Worm (Caenorhabditis elegans) whole organism, L1 larva: ENCODE data around the gene F49E12.12.

Experiments used
- C16A3.4 ChIP-seq: fragments of 150-350 bp; optimal IDR thresholded peaks from 2 replicates; lab custom pipeline; 2014; ENCODE audit warnings: missing biosample characterization, missing genetic modification characterization
- C34B4.2 ChIP-seq: sonication (generic microtip); optimal IDR thresholded peaks from 2 replicates; lab custom pipeline; 2017; ENCODE audit warnings: mild to moderate bottlenecking, missing genetic modification characterization, missing compliant biosample characterization
- Y116A8C.19 ChIP-seq: sonication (generic microtip); optimal IDR thresholded peaks from 2 replicates; lab custom pipeline; 2016; ENCODE audit warnings: missing compliant biosample characterization, missing genetic modification characterization, borderline replicate concordance
- aly-2 ChIP-seq: fragments of 150-350 bp; optimal IDR thresholded peaks from 2 replicates; lab custom pipeline; 2014; ENCODE audit warnings: missing biosample characterization, missing genetic modification characterization
- blmp-1 ChIP-seq: fragments of 150-350 bp; optimal IDR thresholded peaks from 2 replicates; lab custom pipeline; 2014; ENCODE audit warnings: missing biosample characterization, missing genetic modification characterization
- ceh-8 ChIP-seq: fragments of 200-800 bp; sonication (Bioruptor generic); optimal IDR thresholded peaks from 2 replicates; lab custom pipeline; 2018; ENCODE audit warnings: mild to moderate bottlenecking, missing genetic modification characterization, moderate library complexity, missing compliant biosample characterization
- ceh-88 ChIP-seq: fragments of 200-800 bp; sonication (Bioruptor generic); IDR thresholded peaks from 2 replicates; pipeline ENCODE4 v1.3.6; 2022; ENCODE audit warnings: missing genetic modification characterization, missing compliant biosample characterization
- efl-1 ChIP-seq, 4 experiments: fragments of 150-350 bp; optimal IDR thresholded peaks in 3 of 4; peaks in 1 of 4; 1 replicate in 1 of 4; 2 replicates in 3 of 4; lab custom pipeline; 2014; ENCODE audit warnings: missing biosample characterization in 2 of 4, missing genetic modification characterization in 2 of 4, missing genetic modification reagents in 2 of 4
- efl-3 ChIP-seq: fragments of 200-800 bp; sonication (Bioruptor generic); optimal IDR thresholded peaks from 2 replicates; lab custom pipeline; 2018; ENCODE audit warnings: mild to moderate bottlenecking, missing genetic modification characterization, missing compliant biosample characterization
- elt-2 ChIP-seq: sonication (generic microtip); optimal IDR thresholded peaks from 2 replicates; lab custom pipeline; 2016; ENCODE audit warnings: missing genetic modification characterization, mild to moderate bottlenecking, inconsistent platforms, missing compliant biosample characterization, missing genetic modification reagents
- elt-3 ChIP-seq, 6 experiments: fragments of 150-350 bp in 1 of 6; sonication (generic microtip); optimal IDR thresholded peaks; 2 replicates each; lab custom pipeline; 2017 to 2018; ENCODE audit warnings: missing biosample characterization in 6 of 6, missing genetic modification characterization in 6 of 6, inconsistent platforms in 1 of 6
- hlh-17 ChIP-seq: fragments of 200-800 bp; sonication (Bioruptor generic); optimal IDR thresholded peaks from 2 replicates; lab custom pipeline; 2018; ENCODE audit warnings: missing genetic modification characterization, mild to moderate bottlenecking, missing compliant biosample characterization, moderate library complexity, borderline replicate concordance
- hlh-4 ChIP-seq: sonication (generic microtip); optimal IDR thresholded peaks from 2 replicates; lab custom pipeline; 2016; ENCODE audit warnings: mild to moderate bottlenecking, missing genetic modification characterization, missing compliant biosample characterization
- hpl-2 ChIP-seq: fragments of 150-350 bp; optimal IDR thresholded peaks from 2 replicates; lab custom pipeline; 2014; ENCODE audit warnings: missing biosample characterization, missing genetic modification reagents, missing genetic modification characterization
- lin-13 ChIP-seq: fragments of 150-350 bp; optimal IDR thresholded peaks from 2 replicates; lab custom pipeline; 2014; ENCODE audit warnings: missing biosample characterization, missing genetic modification reagents, missing genetic modification characterization
- lin-14 ChIP-seq: fragments of 200-800 bp; sonication (Bioruptor generic); optimal IDR thresholded peaks from 2 replicates; lab custom pipeline; 2018; ENCODE audit warnings: mild to moderate bottlenecking, missing genetic modification characterization, moderate library complexity, missing compliant biosample characterization
- lin-15B ChIP-seq: fragments of 150-350 bp; sonication (generic microtip); optimal IDR thresholded peaks from 3 replicates; lab custom pipeline; 2014; ENCODE audit warnings: missing biosample characterization, missing genetic modification characterization
- lin-35 ChIP-seq, 2 experiments: fragments of 150-350 bp; optimal IDR thresholded peaks; 2 replicates each; lab custom pipeline; 2014; ENCODE audit warnings: missing biosample characterization in 2 of 2, missing genetic modification characterization in 2 of 2, missing genetic modification reagents in 2 of 2
- lin-39 ChIP-seq: fragments of 150-350 bp; optimal IDR thresholded peaks from 2 replicates; lab custom pipeline; 2014; ENCODE audit warnings: missing biosample characterization, missing genetic modification reagents, missing genetic modification characterization
- lsy-2 ChIP-seq, 2 experiments: fragments of 150-350 bp; optimal IDR thresholded peaks; 2 replicates each; lab custom pipeline; 2014; ENCODE audit warnings: missing biosample characterization in 2 of 2, missing genetic modification characterization in 2 of 2
- mab-9 ChIP-seq: fragments of 200-800 bp; sonication (Bioruptor generic); IDR thresholded peaks from 2 replicates; pipeline ENCODE4 v1.3.6; 2022; ENCODE audit warnings: missing genetic modification reagents, missing genetic modification characterization, missing compliant biosample characterization
- mep-1 ChIP-seq: fragments of 150-350 bp; optimal IDR thresholded peaks from 2 replicates; lab custom pipeline; 2014; ENCODE audit warnings: missing biosample characterization, missing genetic modification characterization
- nhr-20 ChIP-seq: sonication (generic microtip); optimal IDR thresholded peaks from 2 replicates; lab custom pipeline; 2016; ENCODE audit warnings: mild to moderate bottlenecking, missing genetic modification characterization, missing compliant biosample characterization
- nhr-76 ChIP-seq: sonication (generic microtip); optimal IDR thresholded peaks from 2 replicates; lab custom pipeline; 2017; ENCODE audit warnings: missing biosample characterization, missing genetic modification characterization
- nhr-85 ChIP-seq: sonication (generic microtip); peaks from one replicate; lab custom pipeline; 2016; ENCODE audit warnings: missing genetic modification characterization, inconsistent platforms, missing compliant biosample characterization
- rnt-1 ChIP-seq: sonication (generic microtip); optimal IDR thresholded peaks from 2 replicates; lab custom pipeline; 2016; ENCODE audit warnings: mild to moderate bottlenecking, missing genetic modification characterization, moderate library complexity, missing compliant biosample characterization
- sup-37 ChIP-seq: fragments of 200-800 bp; sonication (Bioruptor generic); optimal IDR thresholded peaks from 2 replicates; lab custom pipeline; 2018; ENCODE audit warnings: mild to moderate bottlenecking, missing genetic modification characterization, missing compliant biosample characterization
- tbx-2 ChIP-seq: sonication (generic microtip); optimal IDR thresholded peaks from 2 replicates; lab custom pipeline; 2016; ENCODE audit warnings: missing genetic modification characterization, missing compliant biosample characterization
- tlp-1 ChIP-seq: fragments of 150-350 bp; optimal IDR thresholded peaks from 2 replicates; lab custom pipeline; 2014; ENCODE audit warnings: missing biosample characterization, missing genetic modification characterization
- unc-30 ChIP-seq: sonication (generic microtip); optimal IDR thresholded peaks from 2 replicates; lab custom pipeline; 2017; ENCODE audit warnings: missing biosample characterization, missing genetic modification characterization
- unc-86 ChIP-seq: sonication (generic microtip); optimal IDR thresholded peaks from 2 replicates; lab custom pipeline; 2016; ENCODE audit warnings: missing genetic modification characterization, missing compliant biosample characterization
- vab-15 ChIP-seq: sonication (generic microtip); optimal IDR thresholded peaks from 2 replicates; lab custom pipeline; 2017; ENCODE audit warnings: missing genotype, mild to moderate bottlenecking, missing genetic modification characterization, missing compliant biosample characterization
- ztf-11 ChIP-seq, 2 experiments: sonication (generic microtip); optimal IDR thresholded peaks; 2 replicates each; lab custom pipeline; 2016 to 2017; ENCODE audit warnings: missing genetic modification characterization in 2 of 2, missing biosample characterization in 1 of 2, missing compliant biosample characterization in 1 of 2

F49E12.12 gene

ce11 chrII:8411002-8411401 lies 29.7 kb downstream of the F49E12.12 start:
- TF ChIP-seq blmp-1 (tag; lab: Kevin White, UChicago) = peak; percentile 92
- TF ChIP-seq mep-1 = no peak
- TF ChIP-seq, all 84 proteins: peak for 1

- TF ChIP-seq nhr-85 (tag; lab: Kevin White, UChicago) = peak; percentile 70
- no peak for TF ChIP-seq lin-13 (GFP tag; lab: Kevin White, UChicago)
- no peak for TF ChIP-seq lin-15B
- TF ChIP-seq Y116A8C.19 (tag; lab: Kevin White, UChicago) = no peak
- no peak for TF ChIP-seq hlh-4 (tag; lab: Kevin White, UChicago)
- no peak for TF ChIP-seq tlp-1 (tag; lab: Kevin White, UChicago)
- TF ChIP-seq C16A3.4 = no peak
- no peak for TF ChIP-seq rnt-1 (tag; lab: Kevin White, UChicago)
- peak in 1 of 2 experiments; percentile 6 for TF ChIP-seq lin-35 (GFP tag; optimal IDR thresholded peaks at IDR 0.05; lab: Kevin White, UChicago)
- TF ChIP-seq hlh-17 = no peak
- TF ChIP-seq lin-39 (tag; lab: Kevin White, UChicago) = no peak
- TF ChIP-seq elt-2 = peak; percentile 33
- peak; percentile 50 for TF ChIP-seq lin-14
- TF ChIP-seq sup-37 (GFP tag; lab: Kevin White, UChicago) = no peak
- TF ChIP-seq blmp-1 (tag; lab: Kevin White, UChicago) = peak; percentile 14
- no peak for TF ChIP-seq aly-2 (tag; lab: Kevin White, UChicago)
- TF ChIP-seq ceh-88 = no peak
Measured at ce11 chrII:8412061-8412721, 30.9 kb downstream of the F49E12.12 start, which contains the start of gene efl-3. Gene efl-3, plus strand, starts transcription at chrII:8412671.

- no peak for TF ChIP-seq tbx-2 (tag; lab: Kevin White, UChicago)
- TF ChIP-seq elt-2 = peak; percentile 29
Measured at ce11 chrII:8412935-8413334, 31.6 kb downstream of the F49E12.12 start.

ce11 chrII:8415035-8415434 lies 33.7 kb downstream of the F49E12.12 start:
- TF ChIP-seq rnt-1 (tag; lab: Kevin White, UChicago) = peak; percentile 0
- no peak for TF ChIP-seq ztf-11 (tag; optimal IDR thresholded peaks at IDR 0.05; lab: Kevin White, UChicago)
- TF ChIP-seq, all 84 proteins: peak for 1

- TF ChIP-seq lin-14 = peak; percentile 17
- TF ChIP-seq nhr-85 (tag; lab: Kevin White, UChicago) = peak; percentile 79
- no peak for TF ChIP-seq unc-30 (tag; lab: Kevin White, UChicago)
- TF ChIP-seq efl-3 = peak; percentile 84
Measured at ce11 chrII:8415462-8416037, 34.3 kb downstream of the F49E12.12 start.

ce11 chrII:8417059-8417668 lies 35.9 kb downstream of the F49E12.12 start, which contains the start of gene fdgt-2:
Gene fdgt-2, plus strand, starts transcription at chrII:8417618.
- TF ChIP-seq elt-2 (peak; percentile 8), mab-9 (GFP tag; lab: Robert Waterston, UW) (no peak), efl-1 (optimal IDR thresholded peaks at IDR 0.05; lab: Kevin White, UChicago) (no peak), efl-1 (GFP tag; optimal IDR thresholded peaks at IDR 0.05 in 1 of 2; lab: Kevin White, UChicago) (peak in 1 of 2 experiments; percentile 6), nhr-85 (tag; lab: Kevin White, UChicago) (peak; percentile 65), unc-86 (tag; lab: Kevin White, UChicago) (no peak), elt-3 (tag; optimal IDR thresholded peaks at IDR 0.05; lab: Kevin White, UChicago) (no peak), lsy-2 (tag; optimal IDR thresholded peaks at IDR 0.05; lab: Kevin White, UChicago) (no peak), blmp-1 (tag; lab: Kevin White, UChicago) (peak; percentile 18), lin-14 (no peak), ceh-8 (GFP tag; lab: Kevin White, UChicago) (no peak), nhr-20 (tag; lab: Kevin White, UChicago) (no peak), vab-15 (no peak), nhr-76 (no peak), lin-39 (tag; lab: Kevin White, UChicago) (no peak), hpl-2 (GFP tag; lab: Kevin White, UChicago) (no peak), C34B4.2 (tag; lab: Kevin White, UChicago) (no peak)
